Fruit fly (Drosophila melanogaster) whole organism, embryonic: ENCODE measurements around the gene RanGAP.

Experiments
- B-H1 ChIP-seq: fragments of 200-800 bp; sonication (Bioruptor generic); IDR thresholded peaks from 3 replicates; pipeline ENCODE4 v1.3.6; 2022; ENCODE audit warnings: missing biosample characterization, missing genetic modification characterization
- Bgb ChIP-seq: fragments of 200-800 bp; sonication (Bioruptor generic); IDR thresholded peaks from 2 replicates; pipeline ENCODE4 v1.3.6; 2022; ENCODE audit warnings: missing biosample characterization, missing genetic modification characterization; ENCODE audit not compliant: partially characterized antibody
- Blimp-1 ChIP-seq: fragments of 200-800 bp; sonication (Bioruptor generic); optimal IDR thresholded peaks from 3 replicates; lab custom pipeline; 2018; ENCODE audit warnings: missing biosample characterization, missing genetic modification characterization, mild to moderate bottlenecking, moderate library complexity, missing genetic modification reagents
- CG10267 ChIP-seq: fragments of 200-800 bp; sonication (Bioruptor generic); optimal IDR thresholded peaks from 2 replicates; lab custom pipeline; 2018; ENCODE audit warnings: missing biosample characterization, mild to moderate bottlenecking, missing genetic modification characterization, moderate library complexity
- CG10431 ChIP-seq: fragments of 200-800 bp; sonication (Bioruptor generic); optimal IDR thresholded peaks from 3 replicates; lab custom pipeline; 2018; ENCODE audit warnings: missing biosample characterization, mild to moderate bottlenecking, missing genetic modification characterization
- CG12155 ChIP-seq: fragments of 200-800 bp; sonication (Bioruptor generic); optimal IDR thresholded peaks from 3 replicates; lab custom pipeline; 2016; ENCODE audit warnings: missing biosample characterization, missing genetic modification characterization
- CG14050 ChIP-seq: fragments of 200-800 bp; sonication (Bioruptor generic); IDR thresholded peaks from 3 replicates; pipeline ENCODE4 v1.3.6; 2022; ENCODE audit warnings: missing biosample characterization, missing genetic modification characterization
- CG14860 ChIP-seq: fragments of 200-800 bp; sonication (Bioruptor generic); IDR thresholded peaks from 3 replicates; pipeline ENCODE4 v1.3.6; 2022; ENCODE audit warnings: missing biosample characterization, missing genetic modification characterization; ENCODE audit not compliant: partially characterized antibody
- CG14965 ChIP-seq: fragments of 200-800 bp; sonication (Bioruptor generic); optimal IDR thresholded peaks from 2 replicates; lab custom pipeline; 2016; ENCODE audit warnings: missing biosample characterization, missing genetic modification characterization, borderline replicate concordance
- CG16813 ChIP-seq: fragments of 200-800 bp; sonication (Bioruptor generic); IDR thresholded peaks from 3 replicates; pipeline ENCODE4 v1.3.6; 2022; ENCODE audit warnings: missing biosample characterization, missing genetic modification characterization; ENCODE audit not compliant: partially characterized antibody
- CG17186 ChIP-seq: fragments of 200-800 bp; sonication (Bioruptor generic); optimal IDR thresholded peaks from 3 replicates; lab custom pipeline; 2017; ENCODE audit warnings: missing biosample characterization, missing genetic modification reagents, missing genetic modification characterization
- CG17912 ChIP-seq: fragments of 200-800 bp; sonication (Bioruptor generic); optimal IDR thresholded peaks from 2 replicates; lab custom pipeline; 2018; ENCODE audit warnings: missing biosample characterization, mild to moderate bottlenecking, missing genetic modification characterization
- CG2199 ChIP-seq: fragments of 200-800 bp; sonication (Bioruptor generic); IDR thresholded peaks from 3 replicates; pipeline ENCODE4 v1.3.6; 2022; ENCODE audit warnings: missing biosample characterization, missing genetic modification characterization
- CG31441 ChIP-seq: fragments of 200-800 bp; sonication (Bioruptor generic); IDR thresholded peaks from 2 replicates; pipeline ENCODE4 v1.3.6; 2022; ENCODE audit warnings: missing biosample characterization, missing genetic modification characterization
- CG32772 ChIP-seq: fragments of 200-800 bp; sonication (Bioruptor generic); IDR thresholded peaks from 2 replicates; pipeline ENCODE4 v1.3.6; 2022; ENCODE audit warnings: missing biosample characterization, missing genetic modification characterization
- CG6791 ChIP-seq: fragments of 200-800 bp; sonication (Bioruptor generic); IDR thresholded peaks from 3 replicates; pipeline ENCODE4 v1.3.6; 2022; ENCODE audit warnings: missing biosample characterization, missing genetic modification characterization; ENCODE audit not compliant: partially characterized antibody
- CG6813 ChIP-seq: fragments of 200-800 bp; sonication (Bioruptor generic); optimal IDR thresholded peaks from 2 replicates; lab custom pipeline; 2017; ENCODE audit warnings: missing biosample characterization, missing genetic modification characterization, mild to moderate bottlenecking, moderate library complexity, missing genetic modification reagents
- CG9727 ChIP-seq: fragments of 200-800 bp; sonication (Bioruptor generic); optimal IDR thresholded peaks from 3 replicates; lab custom pipeline; 2017; ENCODE audit warnings: missing biosample characterization, mild to moderate bottlenecking, missing genetic modification characterization
- Dek ChIP-seq: fragments of 200-800 bp; sonication (Bioruptor generic); optimal IDR thresholded peaks from 3 replicates; lab custom pipeline; 2019; ENCODE audit warnings: missing biosample characterization, mild to moderate bottlenecking, missing genetic modification characterization, moderate library complexity
- ERR ChIP-seq: fragments of 200-800 bp; sonication (Bioruptor generic); optimal IDR thresholded peaks from 2 replicates; lab custom pipeline; 2016; ENCODE audit warnings: missing biosample characterization, missing genetic modification characterization
- Gug ChIP-seq: fragments of 200-800 bp; sonication (Bioruptor generic); IDR thresholded peaks from 4 replicates; pipeline ENCODE4 v1.3.6; 2022; ENCODE audit warnings: missing biosample characterization, missing genetic modification characterization
- Kr ChIP-seq: fragments of 200-800 bp; sonication (Bioruptor generic); optimal IDR thresholded peaks from 2 replicates; lab custom pipeline; 2017; ENCODE audit warnings: missing biosample characterization, mild to moderate bottlenecking, missing genetic modification characterization
- Med ChIP-seq: fragments of 200-800 bp; sonication (Bioruptor generic); peaks from one replicate; lab custom pipeline; 2016; ENCODE audit warnings: missing biosample characterization, missing genetic modification characterization, mild to moderate bottlenecking, inconsistent platforms, moderate library complexity
- Myb ChIP-seq: fragments of 200-800 bp; sonication (Bioruptor generic); optimal IDR thresholded peaks from 2 replicates; lab custom pipeline; 2016; ENCODE audit warnings: missing biosample characterization, missing genetic modification characterization
- Six4 ChIP-seq: fragments of 200-800 bp; sonication (Bioruptor generic); optimal IDR thresholded peaks from 2 replicates; lab custom pipeline; 2016; ENCODE audit warnings: missing biosample characterization, missing genetic modification characterization
- Sox102F ChIP-seq: fragments of 200-800 bp; sonication (Bioruptor generic); optimal IDR thresholded peaks from 2 replicates; lab custom pipeline; 2018; ENCODE audit warnings: missing biosample characterization, mild to moderate bottlenecking, missing genetic modification characterization, moderate library complexity
- ara ChIP-seq: fragments of 200-800 bp; sonication (Bioruptor generic); IDR thresholded peaks from 2 replicates; pipeline ENCODE4 v1.3.6; 2022; ENCODE audit warnings: missing biosample characterization, missing genetic modification characterization
- az2 ChIP-seq: fragments of 200-800 bp; sonication (Bioruptor generic); optimal IDR thresholded peaks from 3 replicates; lab custom pipeline; 2016; ENCODE audit warnings: missing biosample characterization, missing genetic modification characterization
- btn ChIP-seq: fragments of 200-800 bp; sonication (Bioruptor generic); optimal IDR thresholded peaks from 2 replicates; lab custom pipeline; 2016; ENCODE audit warnings: missing biosample characterization, missing genetic modification characterization
- chif ChIP-seq, 2 experiments: fragments of 200-800 bp; sonication (Bioruptor generic); optimal IDR thresholded peaks; 3 replicates each; lab custom pipeline; 2016; ENCODE audit warnings: missing biosample characterization in 2 of 2, missing genetic modification characterization in 2 of 2
- dati ChIP-seq: fragments of 200-800 bp; sonication (Bioruptor generic); IDR thresholded peaks from 2 replicates; pipeline ENCODE4 v1.3.6; 2022; ENCODE audit warnings: missing biosample characterization, missing genetic modification characterization
- eve ChIP-seq, 2 experiments: fragments of >200 bp; optimal IDR thresholded peaks; 2 replicates each; lab custom pipeline; 2017; ENCODE audit warnings: missing biosample characterization in 2 of 2, missing genetic modification characterization in 2 of 2
- grn ChIP-seq: fragments of 200-800 bp; sonication (Bioruptor generic); optimal IDR thresholded peaks from 3 replicates; lab custom pipeline; 2017; ENCODE audit warnings: missing biosample characterization, missing genetic modification characterization
- hbn ChIP-seq: fragments of 200-800 bp; sonication (Bioruptor generic); IDR thresholded peaks from 2 replicates; pipeline ENCODE4 v1.3.6; 2022; ENCODE audit warnings: missing biosample characterization, missing genetic modification characterization; ENCODE audit not compliant: partially characterized antibody
- her ChIP-seq: fragments of 200-800 bp; sonication (Bioruptor generic); optimal IDR thresholded peaks from 2 replicates; lab custom pipeline; 2016; ENCODE audit warnings: missing biosample characterization, missing genetic modification characterization
- kni ChIP-seq: fragments of 200-800 bp; sonication (Bioruptor generic); optimal IDR thresholded peaks from 3 replicates; lab custom pipeline; 2017; ENCODE audit warnings: mild to moderate bottlenecking, missing biosample characterization, missing genetic modification reagents, missing genetic modification characterization
- knrl ChIP-seq: fragments of 200-800 bp; sonication (Bioruptor generic); IDR thresholded peaks from 3 replicates; pipeline ENCODE4 v1.3.6; 2022; ENCODE audit warnings: missing biosample characterization, missing genetic modification characterization; ENCODE audit not compliant: partially characterized antibody
- lmd ChIP-seq: fragments of 200-800 bp; sonication (Bioruptor generic); IDR thresholded peaks from 2 replicates; pipeline ENCODE4 v1.3.6; 2022; ENCODE audit warnings: missing biosample characterization, missing genetic modification characterization
- p53 ChIP-seq: fragments of 200-800 bp; sonication (Bioruptor generic); optimal IDR thresholded peaks from 2 replicates; lab custom pipeline; 2016; ENCODE audit warnings: missing biosample characterization, missing genetic modification characterization
- pan ChIP-seq, 4 experiments: fragments of >200 bp in 3 of 4; fragments of 200-800 bp in 1 of 4; sonication (Bioruptor generic) in 1 of 4; optimal IDR thresholded peaks in 3 of 4; IDR thresholded peaks in 1 of 4; 2 replicates each; pipeline versions ENCODE4 v1.3.6 to Lab custom; 2017 to 2022; ENCODE audit warnings: missing biosample characterization in 2 of 4, missing genetic modification characterization in 2 of 4, mixed read lengths in 1 of 4
- pita ChIP-seq: fragments of 200-800 bp; sonication (Bioruptor generic); optimal IDR thresholded peaks from 2 replicates; lab custom pipeline; 2017; ENCODE audit warnings: missing biosample characterization, mild to moderate bottlenecking, missing genetic modification characterization
- pros ChIP-seq: fragments of 200-800 bp; sonication (Bioruptor generic); optimal IDR thresholded peaks from 3 replicates; lab custom pipeline; 2019; ENCODE audit warnings: missing biosample characterization, mild to moderate bottlenecking, missing genetic modification characterization, moderate library complexity
- sd ChIP-seq: fragments of 200-800 bp; sonication (Bioruptor generic); optimal IDR thresholded peaks from 3 replicates; lab custom pipeline; 2018; ENCODE audit warnings: missing biosample characterization, mild to moderate bottlenecking, missing genetic modification characterization, moderate library complexity
- tll ChIP-seq, 2 experiments: fragments of 200-800 bp in 1 of 2; fragments of >200 bp in 1 of 2; sonication (Bioruptor generic) in 1 of 2; optimal IDR thresholded peaks; 2 replicates each; lab custom pipeline; 2017 to 2019; ENCODE audit warnings: missing biosample characterization in 2 of 2, missing genetic modification characterization in 2 of 2, mild to moderate bottlenecking in 1 of 2, moderate library complexity in 1 of 2
- trem ChIP-seq: fragments of 200-800 bp; optimal IDR thresholded peaks from 3 replicates; lab custom pipeline; 2019; ENCODE audit warnings: missing biosample characterization, mild to moderate bottlenecking, missing genetic modification characterization, moderate library complexity
- tx ChIP-seq: fragments of 200-800 bp; sonication (Bioruptor generic); optimal IDR thresholded peaks from 2 replicates; lab custom pipeline; 2016; ENCODE audit warnings: missing biosample characterization, missing genetic modification characterization

Gene RanGAP

dm6 chr2L:19398317-19399234 is 43.2 kb upstream of the RanGAP start, which contains the start of gene CG17544 (continued):
- no peak; the same call in 2 of the 3 replicates for TF ChIP-seq CG14050 (GFP tag; lab: Robert Waterston, UW)
- peak; percentile 1 for TF ChIP-seq CG10431 (GFP tag; lab: Kevin White, UChicago)
- TF ChIP-seq Blimp-1 (GFP tag; lab: Kevin White, UChicago), result peak; percentile 69
- no peak for TF ChIP-seq knrl (GFP tag; lab: Robert Waterston, UW)
- TF ChIP-seq CG16813 (GFP tag; lab: Robert Waterston, UW), result no peak
- no peak for TF ChIP-seq CG17186
- TF ChIP-seq CG10267, result peak; percentile 83
- no peak for TF ChIP-seq tll (GFP tag; optimal IDR thresholded peaks at IDR 0.05; lab: Kevin White, UChicago)
- peak; percentile 79 for TF ChIP-seq Dek (tag; lab: Kevin White, UChicago)
- TF ChIP-seq grn, result no peak
- peak; percentile 25 for TF ChIP-seq Myb (GFP tag; lab: Kevin White, UChicago)
- no peak for TF ChIP-seq p53
- TF ChIP-seq CG6791 (GFP tag; lab: Robert Waterston, UW), result peak; percentile 32; the same call in 1 of the 3 replicates
- TF ChIP-seq pan (optimal IDR thresholded peaks at IDR 0.05; lab: Kevin White, UChicago), result no peak
- TF ChIP-seq pan (GFP tag; optimal IDR thresholded peaks at IDR 0.05 in 1 of 2, IDR thresholded peaks at IDR 0.05 in 1 of 2), result peak in 1 of 2 experiments; percentile 46
- TF ChIP-seq trem (tag; lab: Kevin White, UChicago), result peak; percentile 75
- no peak for TF ChIP-seq dati (GFP tag; lab: Robert Waterston, UW)
- peak; percentile 62 for TF ChIP-seq az2 (GFP tag; lab: Kevin White, UChicago)
- TF ChIP-seq kni (GFP tag; lab: Kevin White, UChicago), result peak; percentile 61
- TF ChIP-seq her (GFP tag; lab: Kevin White, UChicago), result no peak
- TF ChIP-seq CG2199 (GFP tag; lab: Robert Waterston, UW), result peak; percentile 85; the same call in 2 of the 3 replicates
- peak; percentile 54 for TF ChIP-seq CG12155 (GFP tag; lab: Kevin White, UChicago)
- peak; percentile 39; the same call in 2 of the 4 replicates for TF ChIP-seq Gug (GFP tag; lab: Robert Waterston, UW)
- no peak for TF ChIP-seq B-H1 (GFP tag; lab: Robert Waterston, UW)
- no peak for TF ChIP-seq ara (GFP tag; lab: Robert Waterston, UW)
- TF ChIP-seq btn (GFP tag; lab: Kevin White, UChicago), result no peak
- peak; percentile 80 for TF ChIP-seq Six4 (GFP tag; lab: Kevin White, UChicago)
- TF ChIP-seq tx, result no peak
- peak; percentile 44 for TF ChIP-seq CG17912 (GFP tag; lab: Kevin White, UChicago)
- TF ChIP-seq Sox102F (GFP tag; lab: Kevin White, UChicago), result peak; percentile 71
- peak; percentile 75 for TF ChIP-seq CG31441
- peak; percentile 81 for TF ChIP-seq CG6813 (GFP tag; lab: Kevin White, UChicago)
- TF ChIP-seq CG32772, result peak; percentile 37; the same call in 1 of the 2 replicates
- TF ChIP-seq CG9727 (GFP tag; lab: Kevin White, UChicago), result peak; percentile 86
- TF ChIP-seq hbn (GFP tag; lab: Robert Waterston, UW), result no peak
- TF ChIP-seq CG14965 (GFP tag; lab: Kevin White, UChicago), result no peak
- peak; percentile 61; the same call in 2 of the 3 replicates for TF ChIP-seq CG14860 (GFP tag; lab: Robert Waterston, UW)
- peak; percentile 51; the same call in 1 of the 2 replicates for TF ChIP-seq lmd (GFP tag; lab: Robert Waterston, UW)
- TF ChIP-seq Kr (GFP tag; lab: Kevin White, UChicago), result no peak
- TF ChIP-seq Med (GFP tag; lab: Kevin White, UChicago), result peak; percentile 82
- no peak for TF ChIP-seq pita (GFP tag; lab: Kevin White, UChicago)
- TF ChIP-seq eve (GFP tag; optimal IDR thresholded peaks at IDR 0.05; lab: Kevin White, UChicago), result peak in 1 of 2 experiments; percentile 10
- TF ChIP-seq Bgb (GFP tag; lab: Robert Waterston, UW), result peak; percentile 46; the same call in 1 of the 2 replicates
- peak; percentile 12 to 43 for TF ChIP-seq chif (GFP tag; optimal IDR thresholded peaks at IDR 0.05; lab: Kevin White, UChicago)
- TF ChIP-seq sd, result peak; percentile 75
- TF ChIP-seq pros, result peak; percentile 54
- peak; percentile 40 for TF ChIP-seq ERR
